Worm (Caenorhabditis elegans): ENCODE data around the gene F09G8.7.

DNA sequence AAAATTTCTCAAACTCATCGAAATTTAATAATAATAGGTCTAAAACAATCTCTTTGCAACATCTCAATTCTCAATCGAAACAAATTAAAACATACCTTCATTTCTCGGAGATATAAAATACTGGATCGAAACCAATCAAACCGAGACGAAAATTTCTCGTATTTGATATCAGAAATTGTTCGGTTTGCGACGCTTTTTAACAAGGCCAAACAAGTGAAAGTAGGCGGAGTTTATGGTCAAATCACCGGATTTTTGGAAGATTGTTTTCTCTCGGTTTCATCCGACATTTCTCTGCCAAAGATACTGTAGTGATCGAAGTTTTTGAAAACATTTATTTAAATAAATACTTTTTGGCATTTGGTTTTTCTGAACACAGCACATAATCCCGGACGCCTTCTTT is 32.8 kb downstream of the F09G8.7 start, which contains the start of gene C02F5.14:
- TF ChIP-seq nhr-11 (tag; optimal IDR thresholded peaks at IDR 0.05) (no peak), odd-2 (tag; optimal IDR thresholded peaks at IDR 0.05) (no peak), hlh-15 (tag; optimal IDR thresholded peaks at IDR 0.05) (no peak), nhr-232 (tag; optimal IDR thresholded peaks at IDR 0.05) (no peak), tbx-2 (tag; optimal IDR thresholded peaks at IDR 0.05) (no peak)
